Fruit fly (Drosophila melanogaster) whole organism, embryonic: ENCODE data around the gene lbl.

Source experiments
- Atf6 ChIP-seq: fragments of 200-800 bp; sonication (Bioruptor generic); IDR thresholded peaks from 2 replicates; pipeline ENCODE4 v1.3.6; 2022; ENCODE audit warnings: missing biosample characterization, missing genetic modification characterization
- BEAF-32 ChIP-seq: fragments of 200-800 bp; sonication (Bioruptor generic); optimal IDR thresholded peaks from 3 replicates; lab custom pipeline; 2017; ENCODE audit warnings: missing biosample characterization, missing genetic modification characterization, mild to moderate bottlenecking, moderate library complexity, missing genetic modification reagents
- CG11560 ChIP-seq: fragments of 200-800 bp; sonication (Bioruptor generic); IDR thresholded peaks from 3 replicates; pipeline ENCODE4 v1.3.6; 2022; ENCODE audit warnings: missing biosample characterization, missing genetic modification characterization
- CG12219 ChIP-seq: fragments of 200-800 bp; sonication (Bioruptor generic); optimal IDR thresholded peaks from 3 replicates; lab custom pipeline; 2018; ENCODE audit warnings: missing biosample characterization, mild to moderate bottlenecking, missing genetic modification characterization
- CG12659 ChIP-seq: fragments of 200-800 bp; sonication (Bioruptor generic); optimal IDR thresholded peaks from 3 replicates; lab custom pipeline; 2017; ENCODE audit warnings: mild to moderate bottlenecking, missing biosample characterization, missing genetic modification reagents, missing genetic modification characterization
- CG12942 ChIP-seq: fragments of 200-800 bp; sonication (Bioruptor generic); optimal IDR thresholded peaks from 3 replicates; lab custom pipeline; 2016; ENCODE audit warnings: missing biosample characterization, missing genetic modification characterization
- CG16779 ChIP-seq: fragments of 200-800 bp; sonication (Bioruptor generic); IDR thresholded peaks from 2 replicates; pipeline ENCODE4 v1.3.6; 2022; ENCODE audit warnings: missing biosample characterization, missing genetic modification characterization
- CG17328 ChIP-seq: fragments of 200-800 bp; sonication (Bioruptor generic); IDR thresholded peaks from 2 replicates; pipeline ENCODE4 v1.3.6; 2022; ENCODE audit warnings: missing biosample characterization, missing genetic modification characterization
- CG32532 ChIP-seq: fragments of 200-800 bp; sonication (Bioruptor generic); IDR thresholded peaks from 2 replicates; pipeline ENCODE4 v1.3.6; 2022; ENCODE audit warnings: missing biosample characterization, missing genetic modification characterization
- CG4854 ChIP-seq: fragments of 200-800 bp; sonication (Bioruptor generic); optimal IDR thresholded peaks from 2 replicates; lab custom pipeline; 2016; ENCODE audit warnings: missing biosample characterization, missing genetic modification characterization, inconsistent platforms
- CG6272 ChIP-seq: fragments of 200-800 bp; sonication (Bioruptor generic); IDR thresholded peaks from 2 replicates; pipeline ENCODE4 v1.3.6; 2022; ENCODE audit warnings: missing biosample characterization, missing genetic modification characterization
- CG7963 ChIP-seq: fragments of 200-800 bp; sonication (Bioruptor generic); IDR thresholded peaks from 3 replicates; pipeline ENCODE4 v1.3.6; 2022; ENCODE audit warnings: missing biosample characterization, missing genetic modification characterization; ENCODE audit not compliant: partially characterized antibody
- CG8359 ChIP-seq: fragments of 200-800 bp; sonication (Bioruptor generic); optimal IDR thresholded peaks from 2 replicates; lab custom pipeline; 2017; ENCODE audit warnings: missing biosample characterization, mild to moderate bottlenecking, missing genetic modification characterization, borderline replicate concordance
- CG8765 ChIP-seq: fragments of 200-800 bp; sonication (Bioruptor generic); IDR thresholded peaks from 2 replicates; pipeline ENCODE4 v1.3.6; 2022; ENCODE audit warnings: missing biosample characterization, missing genetic modification characterization
- CHES-1-like ChIP-seq: fragments of 200-800 bp; sonication (Bioruptor generic); optimal IDR thresholded peaks from 2 replicates; lab custom pipeline; 2016; ENCODE audit warnings: missing biosample characterization, missing genetic modification characterization
- Dfd ChIP-seq, 2 experiments: fragments of >200 bp; optimal IDR thresholded peaks; 2 replicates each; lab custom pipeline; 2017; ENCODE audit warnings: missing biosample characterization in 2 of 2, missing genetic modification characterization in 2 of 2
- Eip74EF ChIP-seq, 2 experiments: fragments of 200-800 bp in 1 of 2; fragments of >200 bp in 1 of 2; sonication (Bioruptor generic) in 1 of 2; optimal IDR thresholded peaks; 2 replicates each; lab custom pipeline; 2017 to 2019; ENCODE audit warnings: missing biosample characterization in 2 of 2, missing genetic modification characterization in 2 of 2, mild to moderate bottlenecking in 1 of 2, moderate library complexity in 1 of 2
- Fer3 ChIP-seq: fragments of 200-800 bp; sonication (Bioruptor generic); optimal IDR thresholded peaks from 2 replicates; lab custom pipeline; 2018; ENCODE audit warnings: missing biosample characterization, mild to moderate bottlenecking, missing genetic modification characterization, moderate library complexity
- HLHmδ ChIP-seq: fragments of 200-800 bp; sonication (Bioruptor generic); optimal IDR thresholded peaks from 2 replicates; lab custom pipeline; 2018; ENCODE audit warnings: missing biosample characterization, mild to moderate bottlenecking, missing genetic modification characterization, moderate library complexity
- Hand ChIP-seq: fragments of 200-800 bp; sonication (Bioruptor generic); optimal IDR thresholded peaks from 2 replicates; lab custom pipeline; 2017; ENCODE audit warnings: mild to moderate bottlenecking, missing biosample characterization, missing genetic modification reagents, missing genetic modification characterization
- HmgD ChIP-seq: fragments of 200-800 bp; sonication (Bioruptor generic); optimal IDR thresholded peaks from 3 replicates; lab custom pipeline; 2016; ENCODE audit warnings: missing biosample characterization, missing genetic modification characterization
- Hmr ChIP-seq: fragments of 200-800 bp; sonication (Bioruptor generic); optimal IDR thresholded peaks from 3 replicates; lab custom pipeline; 2017; ENCODE audit warnings: mild to moderate bottlenecking, missing biosample characterization, missing genetic modification reagents, missing genetic modification characterization
- Hr78 ChIP-seq, 2 experiments: fragments of 200-800 bp in 1 of 2; fragments of >200 bp in 1 of 2; sonication (Bioruptor generic) in 1 of 2; optimal IDR thresholded peaks; 2 replicates each; lab custom pipeline; 2017 to 2019; ENCODE audit warnings: missing biosample characterization in 2 of 2, missing genetic modification characterization in 2 of 2, mild to moderate bottlenecking in 1 of 2, moderate library complexity in 1 of 2
- Lim3 ChIP-seq: fragments of 200-800 bp; sonication (Bioruptor generic); IDR thresholded peaks from 2 replicates; pipeline ENCODE4 v1.3.6; 2022; ENCODE audit warnings: missing biosample characterization, missing genetic modification characterization
- MESR4 ChIP-seq: fragments of 200-800 bp; sonication (Bioruptor generic); optimal IDR thresholded peaks from 2 replicates; lab custom pipeline; 2018; ENCODE audit warnings: missing biosample characterization, mild to moderate bottlenecking, missing genetic modification characterization, moderate library complexity
- Rfx ChIP-seq: fragments of 200-800 bp; sonication (Bioruptor generic); IDR thresholded peaks from 2 replicates; pipeline ENCODE4 v1.3.6; 2022; ENCODE audit warnings: missing biosample characterization, missing genetic modification characterization
- Xrp1 ChIP-seq: fragments of 200-800 bp; sonication (Bioruptor generic); IDR thresholded peaks from 2 replicates; pipeline ENCODE4 v1.3.6; 2022; ENCODE audit warnings: missing biosample characterization, missing genetic modification characterization
- cato ChIP-seq: fragments of 200-800 bp; sonication (Bioruptor generic); optimal IDR thresholded peaks from 2 replicates; lab custom pipeline; 2016; ENCODE audit warnings: missing biosample characterization, missing genetic modification characterization, borderline replicate concordance
- ci ChIP-seq: fragments of 200-800 bp; sonication (Bioruptor generic); IDR thresholded peaks from 3 replicates; pipeline ENCODE4 v1.3.6; 2022; ENCODE audit warnings: missing biosample characterization, missing genetic modification characterization
- corto ChIP-seq: fragments of 200-800 bp; sonication (Bioruptor generic); optimal IDR thresholded peaks from 2 replicates; lab custom pipeline; 2016; ENCODE audit warnings: missing biosample characterization, mild to moderate bottlenecking, missing genetic modification characterization, moderate library complexity
- disco-r ChIP-seq: fragments of 200-800 bp; sonication (Bioruptor generic); optimal IDR thresholded peaks from 2 replicates; lab custom pipeline; 2016; ENCODE audit warnings: missing biosample characterization, missing genetic modification characterization
- fd102C ChIP-seq: fragments of 200-800 bp; sonication (Bioruptor generic); optimal IDR thresholded peaks from 2 replicates; lab custom pipeline; 2018; ENCODE audit warnings: missing biosample characterization, mild to moderate bottlenecking, missing genetic modification characterization, moderate library complexity
- fru ChIP-seq: fragments of >200 bp; optimal IDR thresholded peaks from 2 replicates; lab custom pipeline; 2017
- gt ChIP-seq: fragments of 200-800 bp; sonication (Bioruptor generic); IDR thresholded peaks from 2 replicates; pipeline ENCODE4 v1.3.6; 2022; ENCODE audit warnings: missing biosample characterization, missing genetic modification characterization
- kay ChIP-seq: fragments of 200-800 bp; sonication (Bioruptor generic); optimal IDR thresholded peaks from 2 replicates; lab custom pipeline; 2016; ENCODE audit warnings: missing biosample characterization, missing genetic modification characterization
- kni ChIP-seq: fragments of 200-800 bp; sonication (Bioruptor generic); optimal IDR thresholded peaks from 3 replicates; lab custom pipeline; 2017; ENCODE audit warnings: mild to moderate bottlenecking, missing biosample characterization, missing genetic modification reagents, missing genetic modification characterization
- nerfin-1 ChIP-seq: fragments of 200-800 bp; sonication (Bioruptor generic); optimal IDR thresholded peaks from 3 replicates; lab custom pipeline; 2019; ENCODE audit warnings: missing biosample characterization, mild to moderate bottlenecking, missing genetic modification characterization, moderate library complexity
- nmo ChIP-seq: fragments of 200-800 bp; sonication (Bioruptor generic); optimal IDR thresholded peaks from 2 replicates; lab custom pipeline; 2018; ENCODE audit warnings: missing biosample characterization, mild to moderate bottlenecking, missing genetic modification characterization, moderate library complexity
- phol ChIP-seq: fragments of 200-800 bp; sonication (Bioruptor generic); optimal IDR thresholded peaks from 3 replicates; lab custom pipeline; 2018; ENCODE audit warnings: missing biosample characterization, mild to moderate bottlenecking, missing genetic modification characterization, moderate library complexity
- scrt ChIP-seq: fragments of 200-800 bp; sonication (Bioruptor generic); optimal IDR thresholded peaks from 2 replicates; lab custom pipeline; 2018; ENCODE audit warnings: missing biosample characterization, mild to moderate bottlenecking, missing genetic modification characterization, moderate library complexity
- shn ChIP-seq: fragments of 200-800 bp; sonication (Bioruptor generic); optimal IDR thresholded peaks from 3 replicates; lab custom pipeline; 2016; ENCODE audit warnings: missing biosample characterization, missing genetic modification characterization
- sqz ChIP-seq: fragments of 200-800 bp; sonication (Bioruptor generic); optimal IDR thresholded peaks from 3 replicates; lab custom pipeline; 2018; ENCODE audit warnings: missing biosample characterization, mild to moderate bottlenecking, missing genetic modification characterization
- tgo ChIP-seq: fragments of 200-800 bp; sonication (Bioruptor generic); IDR thresholded peaks from 3 replicates; pipeline ENCODE4 v1.3.6; 2022; ENCODE audit warnings: missing biosample characterization, missing genetic modification characterization
- tll ChIP-seq, 2 experiments: fragments of 200-800 bp in 1 of 2; fragments of >200 bp in 1 of 2; sonication (Bioruptor generic) in 1 of 2; optimal IDR thresholded peaks; 2 replicates each; lab custom pipeline; 2017 to 2019; ENCODE audit warnings: missing biosample characterization in 2 of 2, missing genetic modification characterization in 2 of 2, mild to moderate bottlenecking in 1 of 2, moderate library complexity in 1 of 2
- tna ChIP-seq: fragments of 200-800 bp; sonication (Bioruptor generic); IDR thresholded peaks from 2 replicates; pipeline ENCODE4 v1.3.6; 2022; ENCODE audit warnings: missing biosample characterization, missing genetic modification characterization; ENCODE audit not compliant: partially characterized antibody
- trh ChIP-seq: fragments of 200-800 bp; sonication (Bioruptor generic); optimal IDR thresholded peaks from 2 replicates; lab custom pipeline; 2016; ENCODE audit warnings: missing biosample characterization, missing genetic modification characterization
- vfl ChIP-seq: fragments of 200-800 bp; sonication (Bioruptor generic); optimal IDR thresholded peaks from 2 replicates; lab custom pipeline; 2016; ENCODE audit warnings: missing biosample characterization, missing genetic modification characterization
- yki ChIP-seq: fragments of >200 bp; optimal IDR thresholded peaks from 3 replicates; lab custom pipeline; 2018
- zfh2 ChIP-seq: fragments of 200-800 bp; sonication (Bioruptor generic); optimal IDR thresholded peaks from 2 replicates; lab custom pipeline; 2016; ENCODE audit warnings: missing biosample characterization, missing genetic modification characterization

The lbl gene

DNA sequence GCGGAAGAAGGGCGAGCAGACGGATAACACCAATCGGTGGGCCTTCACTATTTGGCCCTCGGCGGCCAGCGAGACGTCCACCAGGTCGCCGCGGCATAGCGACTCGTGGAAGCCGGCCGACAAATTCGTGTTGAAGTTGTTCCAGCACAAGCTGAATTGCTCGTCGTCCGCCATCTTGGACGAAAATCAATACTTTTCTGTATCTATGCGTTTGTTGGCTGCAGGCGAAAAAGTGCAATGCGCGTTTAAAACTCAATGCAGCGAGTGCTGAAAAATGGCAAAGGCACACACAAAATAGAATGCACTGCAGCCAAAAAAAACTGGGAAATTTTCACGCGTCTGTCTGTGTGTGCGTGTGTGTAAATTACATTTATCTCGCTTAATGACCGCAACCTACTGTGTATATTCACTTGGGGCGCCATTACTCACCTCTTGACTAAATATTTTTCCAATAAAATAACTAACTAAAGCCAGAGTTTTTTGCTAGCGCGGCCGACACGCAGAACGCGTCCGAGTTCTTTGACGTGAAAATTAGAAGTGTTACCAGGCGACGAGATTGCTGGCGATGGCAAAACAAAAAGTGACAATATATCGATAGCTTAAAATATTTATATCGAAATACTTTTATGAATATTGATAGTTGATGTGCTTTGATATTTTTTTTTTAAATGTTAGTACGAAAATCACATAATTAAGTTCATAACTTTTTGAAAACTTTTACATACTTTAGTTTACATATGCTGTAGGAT, 56.9 kb downstream of the lbl start (continued):
- TF ChIP-seq sqz (GFP tag; lab: Kevin White, UChicago) (peak; percentile 41), ci (GFP tag; lab: Robert Waterston, UW) (peak; percentile 38; the same call in 1 of the 3 replicates), Lim3 (GFP tag; lab: Robert Waterston, UW) (no peak), Fer3 (tag; lab: Kevin White, UChicago) (peak; percentile 3), CHES-1-like (no peak), shn (GFP tag; lab: Kevin White, UChicago) (no peak), CG8359 (GFP tag; lab: Kevin White, UChicago) (no peak), tna (peak; percentile 26; the same call in 1 of the 2 replicates), tgo (GFP tag; lab: Robert Waterston, UW) (no peak), Hand (GFP tag; lab: Kevin White, UChicago) (no peak), tll (GFP tag; optimal IDR thresholded peaks at IDR 0.05; lab: Kevin White, UChicago) (no peak), Hr78 (GFP tag; optimal IDR thresholded peaks at IDR 0.05; lab: Kevin White, UChicago) (no peak), cato (no peak), corto (no peak), CG12219 (GFP tag; lab: Kevin White, UChicago) (no peak), nerfin-1 (tag; lab: Kevin White, UChicago) (no peak), fd102C (GFP tag; lab: Kevin White, UChicago) (no peak), nmo (GFP tag; lab: Kevin White, UChicago) (peak; percentile 26), CG7963 (GFP tag; lab: Robert Waterston, UW) (peak; percentile 59; the same call in 2 of the 3 replicates), Atf6 (GFP tag; lab: Robert Waterston, UW) (no peak), disco-r (no peak), CG8765 (no peak), trh (no peak), phol (peak; percentile 85), MESR4 (GFP tag; lab: Kevin White, UChicago) (peak; percentile 91), HLHmδ (no peak), CG32532 (no peak), CG16779 (no peak), scrt (GFP tag; lab: Kevin White, UChicago) (no peak), zfh2 (no peak), vfl (no peak), kni (no peak), CG4854 (GFP tag; lab: Kevin White, UChicago) (no peak), yki (lab: Kevin White, UChicago) (no peak), Hmr (GFP tag; lab: Kevin White, UChicago) (no peak), BEAF-32 (peak; percentile 93), Eip74EF (GFP tag; optimal IDR thresholded peaks at IDR 0.05; lab: Kevin White, UChicago) (peak in 1 of 2 experiments; percentile 3), CG6272 (GFP tag; lab: Robert Waterston, UW) (no peak), CG12659 (GFP tag; lab: Kevin White, UChicago) (peak; percentile 47), CG11560 (tag; lab: Robert Waterston, UW) (no peak), CG17328 (GFP tag; lab: Robert Waterston, UW) (no peak), HmgD (GFP tag; lab: Kevin White, UChicago) (no peak), gt (GFP tag; lab: Robert Waterston, UW) (no peak), fru (lab: Kevin White, UChicago) (no peak), kay (GFP tag; lab: Kevin White, UChicago) (no peak), Dfd (GFP tag; optimal IDR thresholded peaks at IDR 0.05; lab: Kevin White, UChicago) (no peak), Xrp1 (GFP tag; lab: Robert Waterston, UW) (no peak), CG12942 (GFP tag; lab: Kevin White, UChicago) (no peak), Rfx (GFP tag; lab: Robert Waterston, UW) (peak; percentile 44)
